Worm (Caenorhabditis elegans): ENCODE results near the gene gldi-9.
A peak's percentile ranks its signal among the peaks of the same experiment; 100 is the strongest.

Gene gldi-9

ce11 chrIII:2785840-2786239 lies 29.7 kb upstream of the gldi-9 start, which contains the start of gene Y71H2AM.20 (continued):
- TF ChIP-seq lsy-27 (tag; optimal IDR thresholded peaks at IDR 0.05; ENCODE audit: borderline replicate concordance, insufficient read depth) (peak; percentile 69), ceh-40 (GFP tag; IDR thresholded peaks at IDR 0.05) (no peak), snpc-1.3 (tag; optimal IDR thresholded peaks at IDR 0.05; ENCODE audit: insufficient read depth) (peak; percentile 95), aptf-2 (GFP tag; conservative IDR thresholded peaks at IDR 0.05) (0 out of 2 replicates have a peak, but pooled peaks have one; percentile 8), egrh-3 (GFP tag; IDR thresholded peaks at IDR 0.05) (0 out of 2 replicates have a peak, but pooled peaks have one; percentile 21), Y53F4B.3 (GFP tag; IDR thresholded peaks at IDR 0.05) (peak; percentile 71; the same call in 1 of the 2 replicates), nfya-1 (tag; optimal IDR thresholded peaks at IDR 0.05; ENCODE audit: borderline replicate concordance, insufficient read depth) (no peak), ztf-6 (GFP tag; IDR thresholded peaks at IDR 0.05) (peak; percentile 49; the same call in 1 of the 2 replicates), mxl-1 (tag; optimal IDR thresholded peaks at IDR 0.05) (no peak), madf-6 (GFP tag; IDR thresholded peaks at IDR 0.05) (peak; percentile 90), F23B12.7 (tag; optimal IDR thresholded peaks at IDR 0.05; ENCODE audit: insufficient read depth) (peak; percentile 98), gei-17 (GFP tag; optimal IDR thresholded peaks at IDR 0.05) (no peak), hmg-1.2 (GFP tag; IDR thresholded peaks at IDR 0.05) (peak; percentile 76), madf-8 (GFP tag; conservative IDR thresholded peaks at IDR 0.05) (peak; percentile 79), T07F8.4 (tag; optimal IDR thresholded peaks at IDR 0.05) (peak; percentile 45), nfyb-1 (GFP tag; IDR thresholded peaks at IDR 0.05) (peak; percentile 90), ceh-79 (tag; optimal IDR thresholded peaks at IDR 0.05) (no peak), K11D2.4 (GFP tag; IDR thresholded peaks at IDR 0.05) (peak; percentile 91), nfya-2 (GFP tag; IDR thresholded peaks at IDR 0.05) (no peak), F22D6.2 (tag; optimal IDR thresholded peaks at IDR 0.05) (peak; percentile 39), him-1 (tag; optimal IDR thresholded peaks at IDR 0.05) (no peak), lin-26 (GFP tag; IDR thresholded peaks at IDR 0.05) (peak; percentile 76; the same call in 1 of the 2 replicates), pbrm-1 (GFP tag; IDR thresholded peaks at IDR 0.05) (peak; percentile 91), mes-4 (tag; optimal IDR thresholded peaks at IDR 0.05) (no peak), lin-40 (tag; optimal IDR thresholded peaks at IDR 0.05) (peak; percentile 92), hsf-1 (GFP tag; IDR thresholded peaks at IDR 0.05) (peak; percentile 76; the same call in 1 of the 2 replicates), Y95B8A.8 (GFP tag; IDR thresholded peaks at IDR 0.05) (peak; percentile 94), mcd-1 (GFP tag; IDR thresholded peaks at IDR 0.05) (peak; percentile 98), tbx-9 (tag; optimal IDR thresholded peaks at IDR 0.05; ENCODE audit: borderline replicate concordance) (no peak), sea-2 (GFP tag; IDR thresholded peaks at IDR 0.05) (no peak), chd-7 (tag; optimal IDR thresholded peaks at IDR 0.05) (peak; percentile 67), lin-54 (GFP tag; optimal IDR thresholded peaks at IDR 0.05) (peak; percentile 94), lsl-1 (GFP tag; optimal IDR thresholded peaks at IDR 0.05) (peak; percentile 92), F57A8.1 (GFP tag; optimal IDR thresholded peaks at IDR 0.05) (no peak), F33H1.4 (GFP tag; IDR thresholded peaks at IDR 0.05) (peak; percentile 85), xnd-1 (tag; optimal IDR thresholded peaks at IDR 0.05) (peak; percentile 49), sptf-2 (GFP tag; optimal IDR thresholded peaks at IDR 0.05) (no peak), dpl-1 (GFP tag; optimal IDR thresholded peaks at IDR 0.05) (peak; percentile 88), lin-35 (GFP tag; optimal IDR thresholded peaks at IDR 0.05) (peak; percentile 30 to 95 (median 34)), F52B5.7 (tag; optimal IDR thresholded peaks at IDR 0.05) (no peak), tlf-1 (GFP tag; optimal IDR thresholded peaks at IDR 0.05) (peak; percentile 92), rcor-1 (GFP tag; IDR thresholded peaks at IDR 0.05) (peak; percentile 84), C17E4.6 (GFP tag; IDR thresholded peaks at IDR 0.05) (peak; percentile 79), ZK185.1 (tag; optimal IDR thresholded peaks at IDR 0.05; ENCODE audit: poor library complexity, severe bottlenecking) (peak; percentile 93), B0336.3 (GFP tag; IDR thresholded peaks at IDR 0.05) (peak; percentile 69; the same call in 1 of the 2 replicates), akir-1 (GFP tag; optimal IDR thresholded peaks at IDR 0.05) (no peak), lag-1 (GFP tag; IDR thresholded peaks at IDR 0.05) (no peak), aptf-3 (GFP tag; IDR thresholded peaks at IDR 0.05) (no peak)

All from whole organism, young adult.